Fruit fly (Drosophila melanogaster) whole organism, embryonic: ENCODE results near the gene mon2.

Experiments used
- CG10959 ChIP-seq: fragments of 200-800 bp; sonication (Bioruptor generic); IDR thresholded peaks from 2 replicates; pipeline ENCODE4 v1.3.6; 2022; ENCODE audit warnings: missing biosample characterization, missing genetic modification characterization
- CG10979 ChIP-seq: fragments of 200-800 bp; sonication (Bioruptor generic); optimal IDR thresholded peaks from 2 replicates; lab custom pipeline; 2018; ENCODE audit warnings: missing biosample characterization, mild to moderate bottlenecking, missing genetic modification characterization, moderate library complexity
- CG11560 ChIP-seq: fragments of 200-800 bp; sonication (Bioruptor generic); IDR thresholded peaks from 3 replicates; pipeline ENCODE4 v1.3.6; 2022; ENCODE audit warnings: missing biosample characterization, missing genetic modification characterization
- CG11696 ChIP-seq: fragments of 200-800 bp; sonication (Bioruptor generic); IDR thresholded peaks from 2 replicates; pipeline ENCODE4 v1.3.6; 2022; ENCODE audit warnings: missing biosample characterization, missing genetic modification characterization
- CG12942 ChIP-seq: fragments of 200-800 bp; sonication (Bioruptor generic); optimal IDR thresholded peaks from 3 replicates; lab custom pipeline; 2016; ENCODE audit warnings: missing biosample characterization, missing genetic modification characterization
- CG13424 ChIP-seq: fragments of 200-800 bp; sonication (Bioruptor generic); optimal IDR thresholded peaks from 2 replicates; lab custom pipeline; 2019; ENCODE audit warnings: missing biosample characterization, mild to moderate bottlenecking, missing genetic modification characterization, moderate library complexity
- CG1792 ChIP-seq: fragments of 200-800 bp; sonication (Bioruptor generic); optimal IDR thresholded peaks from 2 replicates; lab custom pipeline; 2016; ENCODE audit warnings: missing biosample characterization, missing genetic modification characterization
- CG31224 ChIP-seq: fragments of 200-800 bp; sonication (Bioruptor generic); IDR thresholded peaks from 2 replicates; pipeline ENCODE4 v1.3.6; 2022; ENCODE audit warnings: missing biosample characterization, missing genetic modification characterization
- CG3163 ChIP-seq: fragments of 200-800 bp; sonication (Bioruptor generic); optimal IDR thresholded peaks from 3 replicates; lab custom pipeline; 2016; ENCODE audit warnings: missing biosample characterization, missing genetic modification characterization
- CG34376 ChIP-seq: fragments of 200-800 bp; sonication (Bioruptor generic); optimal IDR thresholded peaks from 2 replicates; lab custom pipeline; 2018; ENCODE audit warnings: missing biosample characterization, mild to moderate bottlenecking, missing genetic modification characterization
- CG3995 ChIP-seq: fragments of 200-800 bp; sonication (Bioruptor generic); optimal IDR thresholded peaks from 3 replicates; lab custom pipeline; 2016; ENCODE audit warnings: missing biosample characterization, missing genetic modification characterization
- CG4707 ChIP-seq: fragments of 200-800 bp; sonication (Bioruptor generic); optimal IDR thresholded peaks from 2 replicates; lab custom pipeline; 2018; ENCODE audit warnings: missing biosample characterization, mild to moderate bottlenecking, missing genetic modification characterization, moderate library complexity
- CG5180 ChIP-seq: fragments of 200-800 bp; sonication (Bioruptor generic); optimal IDR thresholded peaks from 3 replicates; lab custom pipeline; 2017; ENCODE audit warnings: missing biosample characterization, missing genetic modification characterization, mild to moderate bottlenecking, moderate library complexity, missing genetic modification reagents
- CG6791 ChIP-seq: fragments of 200-800 bp; sonication (Bioruptor generic); IDR thresholded peaks from 3 replicates; pipeline ENCODE4 v1.3.6; 2022; ENCODE audit warnings: missing biosample characterization, missing genetic modification characterization; ENCODE audit not compliant: partially characterized antibody
- CG7372 ChIP-seq: fragments of 200-800 bp; sonication (Bioruptor generic); IDR thresholded peaks from 2 replicates; pipeline ENCODE4 v1.3.6; 2022; ENCODE audit warnings: missing biosample characterization, missing genetic modification characterization
- CG7745 ChIP-seq: fragments of 200-800 bp; sonication (Bioruptor generic); optimal IDR thresholded peaks from 2 replicates; lab custom pipeline; 2018; ENCODE audit warnings: missing biosample characterization, mild to moderate bottlenecking, missing genetic modification characterization, moderate library complexity
- CG7839 ChIP-seq: fragments of 200-800 bp; sonication (Bioruptor generic); optimal IDR thresholded peaks from 3 replicates; lab custom pipeline; 2018; ENCODE audit warnings: missing biosample characterization, mild to moderate bottlenecking, missing genetic modification characterization, moderate library complexity
- Chrac-16 ChIP-seq: fragments of 200-800 bp; sonication (Bioruptor generic); optimal IDR thresholded peaks from 3 replicates; lab custom pipeline; 2016; ENCODE audit warnings: missing biosample characterization, missing genetic modification characterization
- Dbx ChIP-seq: fragments of 200-800 bp; sonication (Bioruptor generic); IDR thresholded peaks from 3 replicates; pipeline ENCODE4 v1.3.6; 2022; ENCODE audit warnings: missing biosample characterization, missing genetic modification characterization
- Dip2 ChIP-seq: fragments of 200-800 bp; sonication (Bioruptor generic); IDR thresholded peaks from 2 replicates; pipeline ENCODE4 v1.3.6; 2022; ENCODE audit warnings: missing biosample characterization, missing genetic modification characterization
- Dll ChIP-seq: fragments of 200-800 bp; sonication (Bioruptor generic); IDR thresholded peaks from 4 replicates; pipeline ENCODE4 v1.3.6; 2022; ENCODE audit warnings: missing biosample characterization, missing genetic modification characterization; ENCODE audit not compliant: partially characterized antibody
- E2f1 ChIP-seq: fragments of 200-800 bp; sonication (Bioruptor generic); IDR thresholded peaks from 2 replicates; pipeline ENCODE4 v1.3.6; 2022; ENCODE audit warnings: missing biosample characterization, missing genetic modification characterization
- Fer3 ChIP-seq: fragments of 200-800 bp; sonication (Bioruptor generic); optimal IDR thresholded peaks from 2 replicates; lab custom pipeline; 2018; ENCODE audit warnings: missing biosample characterization, mild to moderate bottlenecking, missing genetic modification characterization, moderate library complexity
- Gsc ChIP-seq: fragments of 200-800 bp; sonication (Bioruptor generic); IDR thresholded peaks from 2 replicates; pipeline ENCODE4 v1.3.6; 2022; ENCODE audit warnings: missing biosample characterization, missing genetic modification characterization
- Hmx ChIP-seq: fragments of 200-800 bp; sonication (Bioruptor generic); optimal IDR thresholded peaks from 2 replicates; lab custom pipeline; 2016; ENCODE audit warnings: missing biosample characterization, missing genetic modification characterization
- Med ChIP-seq: fragments of 200-800 bp; sonication (Bioruptor generic); peaks from one replicate; lab custom pipeline; 2016; ENCODE audit warnings: missing biosample characterization, missing genetic modification characterization, mild to moderate bottlenecking, inconsistent platforms, moderate library complexity
- Mrtf ChIP-seq: fragments of 200-800 bp; sonication (Bioruptor generic); IDR thresholded peaks from 3 replicates; pipeline ENCODE4 v1.3.6; 2022; ENCODE audit warnings: missing biosample characterization, missing genetic modification characterization
- NK7.1 ChIP-seq: fragments of 200-800 bp; sonication (Bioruptor generic); optimal IDR thresholded peaks from 3 replicates; lab custom pipeline; 2016; ENCODE audit warnings: missing biosample characterization, missing genetic modification characterization
- Pdp1 ChIP-seq, 2 experiments: fragments of 200-800 bp; sonication (Bioruptor generic); optimal IDR thresholded peaks; 3 replicates each; lab custom pipeline; 2016; ENCODE audit warnings: missing biosample characterization in 2 of 2, missing genetic modification characterization in 2 of 2, mild to moderate bottlenecking in 1 of 2, moderate library complexity in 1 of 2
- Tbp ChIP-seq: fragments of >200 bp; optimal IDR thresholded peaks from 2 replicates; lab custom pipeline; 2018; ENCODE audit warnings: missing biosample characterization, missing genetic modification characterization
- chinmo ChIP-seq: fragments of 200-800 bp; sonication (Bioruptor generic); IDR thresholded peaks from 4 replicates; pipeline ENCODE4 v1.3.6; 2022; ENCODE audit warnings: missing biosample characterization, missing genetic modification characterization; ENCODE audit not compliant: partially characterized antibody
- corto ChIP-seq: fragments of 200-800 bp; sonication (Bioruptor generic); optimal IDR thresholded peaks from 2 replicates; lab custom pipeline; 2016; ENCODE audit warnings: missing biosample characterization, mild to moderate bottlenecking, missing genetic modification characterization, moderate library complexity
- crp ChIP-seq, 2 experiments: fragments of 200-800 bp; sonication (Bioruptor generic); optimal IDR thresholded peaks; 2 replicates in 1 of 2; 3 replicates in 1 of 2; lab custom pipeline; 2017; ENCODE audit warnings: missing biosample characterization in 2 of 2, missing genetic modification characterization in 2 of 2, mild to moderate bottlenecking in 1 of 2, moderate library complexity in 1 of 2
- cwo ChIP-seq: fragments of 200-800 bp; sonication (Bioruptor generic); optimal IDR thresholded peaks from 3 replicates; lab custom pipeline; 2017; ENCODE audit warnings: missing biosample characterization, missing genetic modification characterization, mild to moderate bottlenecking, moderate library complexity, missing genetic modification reagents
- exex ChIP-seq: fragments of 200-800 bp; sonication (Bioruptor generic); optimal IDR thresholded peaks from 4 replicates; lab custom pipeline; 2018; ENCODE audit warnings: missing biosample characterization, mild to moderate bottlenecking, missing genetic modification characterization, moderate library complexity
- eyg ChIP-seq: fragments of 200-800 bp; sonication (Bioruptor generic); optimal IDR thresholded peaks from 3 replicates; lab custom pipeline; 2016; ENCODE audit warnings: missing biosample characterization, missing genetic modification characterization
- fd64A ChIP-seq: fragments of 200-800 bp; sonication (Bioruptor generic); optimal IDR thresholded peaks from 3 replicates; lab custom pipeline; 2018; ENCODE audit warnings: missing biosample characterization, mild to moderate bottlenecking, missing genetic modification characterization
- fu2 ChIP-seq: fragments of 200-800 bp; sonication (Bioruptor generic); optimal IDR thresholded peaks from 2 replicates; lab custom pipeline; 2016; ENCODE audit warnings: missing biosample characterization, missing genetic modification characterization
- gcm2 ChIP-seq: fragments of 200-800 bp; sonication (Bioruptor generic); optimal IDR thresholded peaks from 2 replicates; lab custom pipeline; 2016; ENCODE audit warnings: missing biosample characterization, missing genetic modification characterization
- hbn ChIP-seq: fragments of 200-800 bp; sonication (Bioruptor generic); IDR thresholded peaks from 2 replicates; pipeline ENCODE4 v1.3.6; 2022; ENCODE audit warnings: missing biosample characterization, missing genetic modification characterization; ENCODE audit not compliant: partially characterized antibody
- lbe ChIP-seq: fragments of 200-800 bp; sonication (Bioruptor generic); optimal IDR thresholded peaks from 2 replicates; lab custom pipeline; 2016; ENCODE audit warnings: missing biosample characterization, mild to moderate bottlenecking, missing genetic modification characterization
- lmd ChIP-seq: fragments of 200-800 bp; sonication (Bioruptor generic); IDR thresholded peaks from 2 replicates; pipeline ENCODE4 v1.3.6; 2022; ENCODE audit warnings: missing biosample characterization, missing genetic modification characterization
- mirr ChIP-seq: fragments of 200-800 bp; sonication (Bioruptor generic); optimal IDR thresholded peaks from 3 replicates; lab custom pipeline; 2018; ENCODE audit warnings: missing biosample characterization, mild to moderate bottlenecking, missing genetic modification characterization
- nom ChIP-seq: fragments of 200-800 bp; sonication (Bioruptor generic); optimal IDR thresholded peaks from 2 replicates; lab custom pipeline; 2017; ENCODE audit warnings: missing biosample characterization, missing genetic modification characterization, mild to moderate bottlenecking, moderate library complexity, missing genetic modification reagents
- pan ChIP-seq, 4 experiments: fragments of >200 bp in 3 of 4; fragments of 200-800 bp in 1 of 4; sonication (Bioruptor generic) in 1 of 4; optimal IDR thresholded peaks in 3 of 4; IDR thresholded peaks in 1 of 4; 2 replicates each; pipeline versions ENCODE4 v1.3.6 to Lab custom; 2017 to 2022; ENCODE audit warnings: missing biosample characterization in 2 of 4, missing genetic modification characterization in 2 of 4, mixed read lengths in 1 of 4
- ttk ChIP-seq: fragments of 200-800 bp; sonication (Bioruptor generic); IDR thresholded peaks from 2 replicates; pipeline ENCODE4 v2.1.2; 2022; ENCODE audit warnings: missing biosample characterization, missing genetic modification characterization
- wdn ChIP-seq: fragments of 200-800 bp; sonication (Bioruptor generic); IDR thresholded peaks from 2 replicates; pipeline ENCODE4 v1.3.6; 2022; ENCODE audit warnings: missing biosample characterization, missing genetic modification characterization

mon2 gene

dm6 chr2L:8095176-8095575 is 28.6 kb downstream of the mon2 start:
- TF ChIP-seq CG3995 (GFP tag; lab: Kevin White, UChicago) (no peak), Dll (no peak), ttk (no peak), Chrac-16 (no peak), Mrtf (no peak), pan (optimal IDR thresholded peaks at IDR 0.05; lab: Kevin White, UChicago) (no peak), pan (GFP tag; optimal IDR thresholded peaks at IDR 0.05 in 1 of 2, IDR thresholded peaks at IDR 0.05 in 1 of 2) (no peak), Dip2 (GFP tag; lab: Robert Waterston, UW) (no peak), crp (GFP tag; optimal IDR thresholded peaks at IDR 0.05; lab: Kevin White, UChicago) (no peak), hbn (GFP tag; lab: Robert Waterston, UW) (no peak), Fer3 (tag; lab: Kevin White, UChicago) (no peak), CG4707 (no peak), wdn (GFP tag; lab: Robert Waterston, UW) (no peak), CG1792 (GFP tag; lab: Kevin White, UChicago) (no peak), CG7839 (tag; lab: Kevin White, UChicago) (no peak), CG13424 (tag; lab: Kevin White, UChicago) (no peak), CG5180 (no peak), CG12942 (GFP tag; lab: Kevin White, UChicago) (no peak), CG11696 (GFP tag; lab: Robert Waterston, UW) (no peak), Tbp (GFP tag; lab: Kevin White, UChicago) (no peak), nom (GFP tag; lab: Kevin White, UChicago) (peak; percentile 74), fd64A (GFP tag; lab: Kevin White, UChicago) (no peak), NK7.1 (GFP tag; lab: Kevin White, UChicago) (no peak), CG10959 (GFP tag; lab: Robert Waterston, UW) (no peak), chinmo (0 out of 4 replicates have a peak, but pooled peaks have one; percentile 37), CG7745 (no peak), cwo (GFP tag; lab: Kevin White, UChicago) (peak; percentile 44), exex (peak; percentile 32), mirr (GFP tag; lab: Kevin White, UChicago) (peak; percentile 28), CG7372 (GFP tag; lab: Robert Waterston, UW) (no peak), eyg (GFP tag; lab: Kevin White, UChicago) (no peak), Med (GFP tag; lab: Kevin White, UChicago) (peak; percentile 56), CG10979 (tag; lab: Kevin White, UChicago) (no peak), fu2 (no peak), CG6791 (GFP tag; lab: Robert Waterston, UW) (no peak), E2f1 (GFP tag; lab: Robert Waterston, UW) (no peak), lbe (GFP tag; lab: Kevin White, UChicago) (peak; percentile 11), CG34376 (GFP tag; lab: Kevin White, UChicago) (peak; percentile 51), Dbx (peak; percentile 5; the same call in 1 of the 3 replicates), Hmx (GFP tag; lab: Kevin White, UChicago) (no peak), CG31224 (no peak), Gsc (GFP tag; lab: Robert Waterston, UW) (no peak), Pdp1 (GFP tag; optimal IDR thresholded peaks at IDR 0.05; lab: Kevin White, UChicago) (peak in 1 of 2 experiments; percentile 17), gcm2 (GFP tag; lab: Kevin White, UChicago) (no peak), corto (GFP tag; lab: Kevin White, UChicago) (peak; percentile 36), lmd (no peak), CG11560 (tag; lab: Robert Waterston, UW) (no peak), CG3163 (GFP tag; lab: Kevin White, UChicago) (no peak)
